Fruit fly (Drosophila melanogaster) whole organism, prepupa: ENCODE measurements around the gene CG14646.

ENCODE experiments used
- Blimp-1 ChIP-seq: fragments of 200-800 bp; sonication (Bioruptor generic); optimal IDR thresholded peaks from 3 replicates; lab custom pipeline; 2017; ENCODE audit warnings: missing biosample characterization, missing genetic modification characterization, mild to moderate bottlenecking, moderate library complexity, missing genetic modification reagents
- CG10631 ChIP-seq: fragments of 200-800 bp; sonication (Bioruptor generic); optimal IDR thresholded peaks from 2 replicates; lab custom pipeline; 2016; ENCODE audit warnings: missing biosample characterization, missing genetic modification characterization
- CG11294 ChIP-seq: fragments of 200-800 bp; sonication (Bioruptor generic); IDR thresholded peaks from 2 replicates; pipeline ENCODE4 v1.3.6; 2022; ENCODE audit warnings: missing biosample characterization, missing genetic modification characterization
- CG11762 ChIP-seq: fragments of 200-800 bp; sonication (Bioruptor generic); optimal IDR thresholded peaks from 3 replicates; lab custom pipeline; 2016; ENCODE audit warnings: missing biosample characterization, missing genetic modification characterization; ENCODE audit not compliant: insufficient read depth
- CG15336 ChIP-seq: fragments of 200-800 bp; sonication (Bioruptor generic); IDR thresholded peaks from 2 replicates; pipeline ENCODE4 v1.3.6; 2022; ENCODE audit warnings: missing biosample characterization, missing genetic modification characterization
- CG1621 ChIP-seq: fragments of 200-800 bp; sonication (Bioruptor generic); optimal IDR thresholded peaks from 3 replicates; lab custom pipeline; 2018; ENCODE audit warnings: missing biosample characterization, mild to moderate bottlenecking, missing genetic modification characterization
- CG16779 ChIP-seq: fragments of 200-800 bp; sonication (Bioruptor generic); optimal IDR thresholded peaks from 3 replicates; lab custom pipeline; 2017; ENCODE audit warnings: missing biosample characterization, mild to moderate bottlenecking, missing genetic modification characterization
- CG31627 ChIP-seq: fragments of 200-800 bp; sonication (Bioruptor generic); optimal IDR thresholded peaks from 3 replicates; lab custom pipeline; 2016; ENCODE audit warnings: missing biosample characterization, missing genetic modification characterization
- CG34406 ChIP-seq: fragments of 200-800 bp; sonication (Bioruptor generic); optimal IDR thresholded peaks from 3 replicates; lab custom pipeline; 2016; ENCODE audit warnings: missing biosample characterization, missing genetic modification characterization
- CG3919 ChIP-seq: fragments of 200-800 bp; sonication (Bioruptor generic); optimal IDR thresholded peaks from 3 replicates; lab custom pipeline; 2016; ENCODE audit warnings: missing biosample characterization, missing genetic modification characterization
- CG4318 ChIP-seq: fragments of 200-800 bp; sonication (Bioruptor generic); optimal IDR thresholded peaks from 3 replicates; lab custom pipeline; 2017; ENCODE audit warnings: missing biosample characterization, mild to moderate bottlenecking, missing genetic modification characterization
- CG6163 ChIP-seq: fragments of 200-800 bp; sonication (Bioruptor generic); IDR thresholded peaks from 3 replicates; pipeline ENCODE4 v1.3.6; 2022; ENCODE audit warnings: missing biosample characterization, missing genetic modification characterization
- CG6276 ChIP-seq: fragments of 200-800 bp; sonication (Bioruptor generic); optimal IDR thresholded peaks from 2 replicates; lab custom pipeline; 2017; ENCODE audit warnings: missing biosample characterization, mild to moderate bottlenecking, missing genetic modification characterization
- CG6792 ChIP-seq: fragments of 200-800 bp; sonication (Bioruptor generic); optimal IDR thresholded peaks from 3 replicates; lab custom pipeline; 2016; ENCODE audit warnings: missing biosample characterization, missing genetic modification characterization
- CG6808 ChIP-seq: fragments of 200-800 bp; sonication (Bioruptor generic); optimal IDR thresholded peaks from 3 replicates; lab custom pipeline; 2017; ENCODE audit warnings: missing biosample characterization, missing genetic modification characterization, mild to moderate bottlenecking, moderate library complexity, missing genetic modification reagents
- CG7368 ChIP-seq: fragments of 200-800 bp; sonication (Bioruptor generic); optimal IDR thresholded peaks from 3 replicates; lab custom pipeline; 2016; ENCODE audit warnings: missing biosample characterization, missing genetic modification characterization
- CG8119 ChIP-seq: fragments of 200-800 bp; sonication (Bioruptor generic); IDR thresholded peaks from 3 replicates; pipeline ENCODE4 v1.3.6; 2022; ENCODE audit warnings: missing biosample characterization, missing genetic modification characterization
- Eip75B ChIP-seq: fragments of 200-800 bp; sonication (Bioruptor generic); optimal IDR thresholded peaks from 3 replicates; lab custom pipeline; 2016; ENCODE audit warnings: missing biosample characterization, missing genetic modification characterization
- Eip93F ChIP-seq: fragments of 200-800 bp; sonication (Bioruptor generic); optimal IDR thresholded peaks from 2 replicates; lab custom pipeline; 2016; ENCODE audit warnings: missing biosample characterization, mild to moderate bottlenecking, missing genetic modification characterization
- Ets21C ChIP-seq: fragments of 200-800 bp; sonication (Bioruptor generic); optimal IDR thresholded peaks from 3 replicates; lab custom pipeline; 2016; ENCODE audit warnings: missing biosample characterization, missing genetic modification characterization
- Ets96B ChIP-seq: fragments of 200-800 bp; optimal IDR thresholded peaks from 2 replicates; lab custom pipeline; 2019; ENCODE audit warnings: missing biosample characterization, mild to moderate bottlenecking, missing genetic modification characterization, moderate library complexity
- Gug ChIP-seq: fragments of 200-800 bp; sonication (Bioruptor generic); IDR thresholded peaks from 2 replicates; pipeline ENCODE4 v1.3.6; 2022; ENCODE audit warnings: missing biosample characterization, missing genetic modification characterization
- Hr39 ChIP-seq: fragments of 200-800 bp; sonication (Bioruptor generic); optimal IDR thresholded peaks from 2 replicates; lab custom pipeline; 2016; ENCODE audit warnings: missing biosample characterization, missing genetic modification characterization
- Hr4 ChIP-seq: fragments of 200-800 bp; sonication (Bioruptor generic); optimal IDR thresholded peaks from 3 replicates; lab custom pipeline; 2016; ENCODE audit warnings: missing biosample characterization, missing genetic modification characterization
- Lpt ChIP-seq: fragments of 200-800 bp; sonication (Bioruptor generic); optimal IDR thresholded peaks from 3 replicates; lab custom pipeline; 2016; ENCODE audit warnings: missing biosample characterization, missing genetic modification characterization
- OdsH ChIP-seq: fragments of 200-800 bp; sonication (Bioruptor generic); optimal IDR thresholded peaks from 3 replicates; lab custom pipeline; 2016; ENCODE audit warnings: missing biosample characterization, missing genetic modification characterization
- Sox102F ChIP-seq: fragments of 200-800 bp; sonication (Bioruptor generic); optimal IDR thresholded peaks from 2 replicates; lab custom pipeline; 2016; ENCODE audit warnings: missing biosample characterization, mild to moderate bottlenecking, missing genetic modification characterization
- Sox14 ChIP-seq: fragments of 200-800 bp; sonication (Bioruptor generic); optimal IDR thresholded peaks from 3 replicates; lab custom pipeline; 2016; ENCODE audit warnings: missing biosample characterization, missing genetic modification characterization
- Sox15 ChIP-seq: fragments of 200-800 bp; sonication (Bioruptor generic); optimal IDR thresholded peaks from 3 replicates; lab custom pipeline; 2016; ENCODE audit warnings: missing biosample characterization, missing genetic modification characterization
- acj6 ChIP-seq: fragments of 200-800 bp; sonication (Bioruptor generic); optimal IDR thresholded peaks from 3 replicates; lab custom pipeline; 2016; ENCODE audit warnings: missing biosample characterization, missing genetic modification characterization
- dac ChIP-seq: fragments of 200-800 bp; sonication (Bioruptor generic); optimal IDR thresholded peaks from 2 replicates; lab custom pipeline; 2017; ENCODE audit warnings: missing biosample characterization, mild to moderate bottlenecking, missing genetic modification characterization
- dsx ChIP-seq: fragments of 200-800 bp; optimal IDR thresholded peaks from 3 replicates; lab custom pipeline; 2019; ENCODE audit warnings: missing biosample characterization, mild to moderate bottlenecking, missing genetic modification characterization, moderate library complexity; ENCODE audit not compliant: poor library complexity, severe bottlenecking
- eg ChIP-seq: fragments of 200-800 bp; sonication (Bioruptor generic); IDR thresholded peaks from 3 replicates; pipeline ENCODE4 v1.3.6; 2022; ENCODE audit warnings: missing biosample characterization, missing genetic modification characterization
- esn ChIP-seq: fragments of 200-800 bp; sonication (Bioruptor generic); optimal IDR thresholded peaks from 2 replicates; lab custom pipeline; 2016; ENCODE audit warnings: missing biosample characterization, mild to moderate bottlenecking, missing genetic modification characterization, moderate library complexity
- fd85E ChIP-seq: fragments of 200-800 bp; sonication (Bioruptor generic); optimal IDR thresholded peaks from 3 replicates; lab custom pipeline; 2016; ENCODE audit warnings: missing biosample characterization, missing genetic modification characterization
- lz ChIP-seq: fragments of 200-800 bp; sonication (Bioruptor generic); optimal IDR thresholded peaks from 3 replicates; lab custom pipeline; 2016; ENCODE audit warnings: missing biosample characterization, missing genetic modification characterization
- net ChIP-seq: fragments of 200-800 bp; sonication (Bioruptor generic); optimal IDR thresholded peaks from 3 replicates; lab custom pipeline; 2016; ENCODE audit warnings: missing biosample characterization, missing genetic modification characterization
- pdm3 ChIP-seq: fragments of 200-800 bp; sonication (Bioruptor generic); optimal IDR thresholded peaks from 3 replicates; lab custom pipeline; 2016; ENCODE audit warnings: missing biosample characterization, missing genetic modification characterization
- salr ChIP-seq, 2 experiments: fragments of 200-800 bp; sonication (Bioruptor generic); optimal IDR thresholded peaks; 3 replicates each; lab custom pipeline; 2016 to 2018; ENCODE audit warnings: missing biosample characterization in 2 of 2, missing genetic modification characterization in 2 of 2, mild to moderate bottlenecking in 1 of 2
- spab ChIP-seq: fragments of 200-800 bp; sonication (Bioruptor generic); optimal IDR thresholded peaks from 2 replicates; lab custom pipeline; 2017; ENCODE audit warnings: missing biosample characterization, mild to moderate bottlenecking, missing genetic modification characterization, missing genetic modification reagents
- svp ChIP-seq: fragments of 200-800 bp; sonication (Bioruptor generic); peaks from one replicate; lab custom pipeline; 2016; ENCODE audit warnings: missing biosample characterization, missing genetic modification characterization
- vri ChIP-seq: fragments of 200-800 bp; sonication (Bioruptor generic); optimal IDR thresholded peaks from 3 replicates; lab custom pipeline; 2016; ENCODE audit warnings: missing biosample characterization, mild to moderate bottlenecking, missing genetic modification characterization

Gene CG14646

dm6 chr3R:4419482-4419881 lies 29.3 kb downstream of the CG14646 start, which contains the start of gene CG32944:
CG32944 (minus strand) TSS chr3R:4419578.
- TF ChIP-seq CG6163 (GFP tag; lab: Robert Waterston, UW) (no peak), Sox14 (GFP tag; lab: Kevin White, UChicago) (no peak), OdsH (GFP tag; lab: Kevin White, UChicago) (no peak), Hr39 (GFP tag; lab: Kevin White, UChicago) (no peak), CG6792 (GFP tag; lab: Kevin White, UChicago) (no peak), dsx (no peak), CG6808 (no peak), svp (GFP tag; lab: Kevin White, UChicago) (no peak), net (GFP tag; lab: Kevin White, UChicago) (no peak), dac (GFP tag; lab: Kevin White, UChicago) (no peak), CG10631 (GFP tag; lab: Kevin White, UChicago) (no peak), Eip75B (no peak), CG3919 (no peak), eg (no peak), vri (GFP tag; lab: Kevin White, UChicago) (no peak)

dm6 chr3R:4426730-4427129 lies 36.6 kb downstream of the CG14646 start, which contains the start of gene CG31525:
CG31525 (plus strand) TSS chr3R:4427030.
- TF ChIP-seq Sox14 (GFP tag; lab: Kevin White, UChicago), result no peak
- TF ChIP-seq lz (GFP tag; lab: Kevin White, UChicago), result no peak
- no peak for TF ChIP-seq Hr4
- no peak for TF ChIP-seq Lpt (GFP tag; lab: Kevin White, UChicago)
- TF ChIP-seq Ets21C (GFP tag; lab: Kevin White, UChicago), result no peak
- no peak for TF ChIP-seq net (GFP tag; lab: Kevin White, UChicago)
- TF ChIP-seq acj6 (GFP tag; lab: Kevin White, UChicago), result no peak

- no peak for TF ChIP-seq CG7368 (GFP tag; lab: Kevin White, UChicago)
- TF ChIP-seq Sox102F (GFP tag; lab: Kevin White, UChicago), result no peak
- peak; percentile 19 for TF ChIP-seq esn (GFP tag; lab: Kevin White, UChicago)
- no peak for TF ChIP-seq eg
- TF ChIP-seq CG6808, result no peak
Observed at dm6 chr3R:4428585-4429464, 38.7 kb downstream of the CG14646 start, which contains the start of gene srl. srl (minus strand) TSS chr3R:4429335.

- no peak for TF ChIP-seq vri (GFP tag; lab: Kevin White, UChicago)
- no peak for TF ChIP-seq Eip75B
- no peak for TF ChIP-seq CG11762
- TF ChIP-seq CG6792 (GFP tag; lab: Kevin White, UChicago), result no peak
- TF ChIP-seq CG31627 (GFP tag; lab: Kevin White, UChicago), result peak; percentile 64
- TF ChIP-seq pdm3 (GFP tag; lab: Kevin White, UChicago), result no peak
- no peak for TF ChIP-seq fd85E (GFP tag; lab: Kevin White, UChicago)
- TF ChIP-seq CG6276 (GFP tag; lab: Kevin White, UChicago), result no peak
- no peak for TF ChIP-seq CG4318
- TF ChIP-seq CG8119 (GFP tag; lab: Robert Waterston, UW), result no peak
- TF ChIP-seq Gug (GFP tag; lab: Robert Waterston, UW), result no peak
- no peak for TF ChIP-seq Hr39 (GFP tag; lab: Kevin White, UChicago)
- TF ChIP-seq CG6808, result no peak
- peak; percentile 75 for TF ChIP-seq esn (GFP tag; lab: Kevin White, UChicago)
- TF ChIP-seq CG6163 (GFP tag; lab: Robert Waterston, UW), result peak; percentile 77; the same call in 2 of the 3 replicates
- TF ChIP-seq salr (GFP tag; optimal IDR thresholded peaks at IDR 0.05; lab: Kevin White, UChicago), result peak in 1 of 2 experiments; percentile 19
- TF ChIP-seq CG1621 (tag; lab: Kevin White, UChicago), result peak; percentile 52
- TF ChIP-seq CG16779 (tag; lab: Kevin White, UChicago), result no peak
- peak; percentile 7 for TF ChIP-seq Sox15
- TF ChIP-seq Ets96B (tag; lab: Kevin White, UChicago), result peak; percentile 18
- TF ChIP-seq CG34406 (GFP tag; lab: Kevin White, UChicago), result no peak
- TF ChIP-seq CG3919, result no peak
- TF ChIP-seq acj6 (GFP tag; lab: Kevin White, UChicago), result no peak
- TF ChIP-seq dsx, result no peak
- no peak for TF ChIP-seq CG15336 (GFP tag; lab: Robert Waterston, UW)
- no peak for TF ChIP-seq CG11294
- TF ChIP-seq spab, result no peak
- TF ChIP-seq Blimp-1 (GFP tag; lab: Kevin White, UChicago), result no peak
- TF ChIP-seq Eip93F (GFP tag; lab: Kevin White, UChicago), result no peak
Observed at dm6 chr3R:4433441-4434077, 43.4 kb downstream of the CG14646 start, which contains the start of the genes eIF3a and CG1074. eIF3a (minus strand) TSS chr3R:4433895. CG1074 (plus strand) TSS chr3R:4433965.
